Fruit fly (Drosophila melanogaster): ENCODE results near the gene Imp.
A peak's percentile ranks its signal among the peaks of the same experiment; 100 is the strongest.

Gene Imp

DNA sequence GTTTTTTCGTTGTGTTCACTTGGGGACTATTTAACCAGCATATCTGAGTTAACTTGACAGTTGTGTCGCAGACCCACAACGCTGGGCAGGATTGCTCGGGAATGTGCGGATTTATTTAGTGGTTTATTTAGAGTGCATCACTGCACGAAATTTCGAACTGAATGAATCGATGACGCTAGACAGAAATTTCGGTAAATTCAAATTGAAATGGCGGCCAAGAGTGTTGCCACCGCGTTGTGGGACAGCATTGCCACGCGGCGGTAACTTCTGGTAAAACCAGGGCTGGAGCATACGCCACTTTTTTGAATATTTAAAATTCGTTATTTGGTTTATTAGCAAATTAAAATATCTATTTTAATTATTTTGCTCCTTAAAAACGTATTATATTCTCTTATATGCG lies 30.6 kb upstream of the Imp start, which contains the start of gene feo (continued):
- TF ChIP-seq ranshi (GFP tag; IDR thresholded peaks at IDR 0.05) (no peak), prd (optimal IDR thresholded peaks at IDR 0.05) (no peak), prd (GFP tag; IDR thresholded peaks at IDR 0.05) (no peak), bab2 (GFP tag; optimal IDR thresholded peaks at IDR 0.05) (no peak), Adf1 (GFP tag; IDR thresholded peaks at IDR 0.05) (0 out of 2 replicates have a peak, but pooled peaks have one; percentile 7), CG42726 (GFP tag; IDR thresholded peaks at IDR 0.05; ENCODE audit: partially characterized antibody) (no peak), chm (GFP tag; IDR thresholded peaks at IDR 0.05) (no peak), CG13123 (GFP tag; optimal IDR thresholded peaks at IDR 0.05) (no peak), CG12391 (tag; optimal IDR thresholded peaks at IDR 0.05) (peak; percentile 22), CG12155 (GFP tag; optimal IDR thresholded peaks at IDR 0.05) (no peak), insv (GFP tag; optimal IDR thresholded peaks at IDR 0.05) (peak in 1 of 2 experiments; percentile 4), CG9215 (GFP tag; IDR thresholded peaks at IDR 0.05) (no peak), Atf6 (GFP tag; IDR thresholded peaks at IDR 0.05) (no peak), zen (tag; optimal IDR thresholded peaks at IDR 0.05) (peak; percentile 6), al (GFP tag; IDR thresholded peaks at IDR 0.05) (no peak), CG7745 (tag; optimal IDR thresholded peaks at IDR 0.05) (no peak), CG9817 (tag; optimal IDR thresholded peaks at IDR 0.05) (no peak), CG11085 (GFP tag; IDR thresholded peaks at IDR 0.05) (no peak), CG17385 (GFP tag; optimal IDR thresholded peaks at IDR 0.05) (no peak), CG17186 (GFP tag; optimal IDR thresholded peaks at IDR 0.05) (no peak), CG4854 (GFP tag; optimal IDR thresholded peaks at IDR 0.05) (no peak), gcm2 (GFP tag; optimal IDR thresholded peaks at IDR 0.05) (no peak), CG8478 (optimal IDR thresholded peaks at IDR 0.05) (no peak), Dad (GFP tag; optimal IDR thresholded peaks at IDR 0.05) (no peak), Lhr (GFP tag; optimal IDR thresholded peaks at IDR 0.05) (no peak), BEAF-32 (GFP tag; optimal IDR thresholded peaks at IDR 0.05) (peak; percentile 56), CG17612 (GFP tag; IDR thresholded peaks at IDR 0.05) (no peak), Hmr (GFP tag; optimal IDR thresholded peaks at IDR 0.05) (no peak), repo (GFP tag; optimal IDR thresholded peaks at IDR 0.05) (no peak), crol (GFP tag; IDR thresholded peaks at IDR 0.05) (no peak), ap (GFP tag; IDR thresholded peaks at IDR 0.05) (no peak), croc (GFP tag; conservative IDR thresholded peaks at IDR 0.05) (no peak), gsb (GFP tag; IDR thresholded peaks at IDR 0.05) (no peak), Meics (GFP tag; optimal IDR thresholded peaks at IDR 0.05) (no peak), sug (tag; optimal IDR thresholded peaks at IDR 0.05) (peak; percentile 4), Fer2 (tag; optimal IDR thresholded peaks at IDR 0.05) (no peak), CG1602 (GFP tag; optimal IDR thresholded peaks at IDR 0.05) (no peak), CG4707 (GFP tag; optimal IDR thresholded peaks at IDR 0.05) (no peak), ash1 (GFP tag; optimal IDR thresholded peaks at IDR 0.05) (no peak), fru (optimal IDR thresholded peaks at IDR 0.05) (no peak), crp (GFP tag; optimal IDR thresholded peaks at IDR 0.05) (no peak), CG4404 (GFP tag; IDR thresholded peaks at IDR 0.05) (no peak), CG13775 (GFP tag; optimal IDR thresholded peaks at IDR 0.05) (no peak), caup (GFP tag; optimal IDR thresholded peaks at IDR 0.05; ENCODE audit: severe bottlenecking) (no peak), CG31441 (GFP tag; IDR thresholded peaks at IDR 0.05) (no peak), CHES-1-like (GFP tag; optimal IDR thresholded peaks at IDR 0.05) (no peak), CG10565 (GFP tag; optimal IDR thresholded peaks at IDR 0.05) (no peak), CG9609 (GFP tag; optimal IDR thresholded peaks at IDR 0.05) (no peak), vnd (GFP tag; IDR thresholded peaks at IDR 0.05; ENCODE audit: partially characterized antibody) (no peak), Dip2 (GFP tag; IDR thresholded peaks at IDR 0.05) (no peak), Taf1 (GFP tag; IDR thresholded peaks at IDR 0.05) (no peak), gsb-n (tag; optimal IDR thresholded peaks at IDR 0.05) (no peak), Gug (GFP tag; IDR thresholded peaks at IDR 0.05) (no peak)
